Worm (Caenorhabditis elegans): ENCODE data around the gene oac-5.

DNA sequence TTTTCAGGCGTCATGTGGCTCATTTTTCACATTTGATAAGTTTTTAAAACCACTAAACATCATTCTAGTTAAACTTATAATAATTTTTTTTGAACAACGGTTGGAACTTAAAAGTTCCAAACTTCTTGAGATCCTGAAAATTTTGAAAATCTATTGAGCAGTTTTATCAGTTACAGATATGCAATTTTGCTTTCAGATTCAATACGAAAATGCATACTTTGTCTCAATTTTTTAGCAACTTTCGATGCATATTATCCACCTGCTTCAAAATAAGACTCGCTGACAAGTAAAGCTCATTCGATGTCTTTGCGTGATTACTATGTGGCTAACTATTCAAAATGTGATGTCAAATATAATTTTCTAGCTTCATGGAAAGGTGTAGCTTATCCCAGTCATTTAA lies 45.9 kb upstream of the oac-5 start, which contains the start of gene srh-95:
- TF ChIP-seq daf-12 (tag; optimal IDR thresholded peaks at IDR 0.05): no peak
- TF ChIP-seq R02D3.7 (tag; optimal IDR thresholded peaks at IDR 0.05): no peak
- TF ChIP-seq jun-1 (tag; optimal IDR thresholded peaks at IDR 0.05): no peak
- TF ChIP-seq lin-1 (GFP tag; IDR thresholded peaks at IDR 0.05): no peak
- no peak for TF ChIP-seq nhr-237 (tag; optimal IDR thresholded peaks at IDR 0.05)
